Fruit fly (Drosophila melanogaster) whole organism, pupa: ENCODE measurements around the gene Tet.

ENCODE experiments used
- CG10348 ChIP-seq: fragments of 200-800 bp; sonication (Bioruptor generic); IDR thresholded peaks from 2 replicates; pipeline ENCODE4 v1.3.6; 2022; ENCODE audit warnings: missing biosample characterization, missing genetic modification characterization
- CG12605 ChIP-seq: fragments of 200-800 bp; sonication (Bioruptor generic); IDR thresholded peaks from 2 replicates; pipeline ENCODE4 v1.3.6; 2022; ENCODE audit warnings: missing biosample characterization, missing genetic modification characterization
- CG9948 ChIP-seq: fragments of 200-800 bp; sonication (Bioruptor generic); optimal IDR thresholded peaks from 2 replicates; lab custom pipeline; 2018; ENCODE audit warnings: missing biosample characterization, mild to moderate bottlenecking, missing genetic modification characterization, moderate library complexity
- D1 ChIP-seq: fragments of 200-800 bp; sonication (Bioruptor generic); optimal IDR thresholded peaks from 2 replicates; lab custom pipeline; 2018; ENCODE audit warnings: missing biosample characterization, mild to moderate bottlenecking, missing genetic modification characterization, moderate library complexity
- EcR ChIP-seq: fragments of 200-800 bp; sonication (Bioruptor generic); optimal IDR thresholded peaks from 3 replicates; lab custom pipeline; 2019; ENCODE audit warnings: missing biosample characterization, missing genetic modification characterization, mild to moderate bottlenecking, moderate library complexity, missing genetic modification reagents
- Ets98B ChIP-seq: fragments of 200-800 bp; sonication (Bioruptor generic); IDR thresholded peaks from 2 replicates; pipeline ENCODE4 v1.3.6; 2022; ENCODE audit warnings: missing biosample characterization, missing genetic modification characterization
- Pif1A ChIP-seq: fragments of 200-800 bp; sonication (Bioruptor generic); optimal IDR thresholded peaks from 3 replicates; lab custom pipeline; 2016; ENCODE audit warnings: missing biosample characterization, missing genetic modification characterization
- Pif1B ChIP-seq: fragments of 200-800 bp; sonication (Bioruptor generic); optimal IDR thresholded peaks from 3 replicates; lab custom pipeline; 2016; ENCODE audit warnings: missing biosample characterization, missing genetic modification characterization
- Snoo ChIP-seq: fragments of 200-800 bp; sonication (Bioruptor generic); optimal IDR thresholded peaks from 3 replicates; lab custom pipeline; 2017; ENCODE audit warnings: missing biosample characterization, mild to moderate bottlenecking, missing genetic modification characterization, inconsistent platforms
- gl ChIP-seq: fragments of 200-800 bp; sonication (Bioruptor generic); optimal IDR thresholded peaks from 2 replicates; lab custom pipeline; 2018; ENCODE audit warnings: missing biosample characterization, mild to moderate bottlenecking, missing genetic modification characterization
- rn ChIP-seq: fragments of 200-800 bp; sonication (Bioruptor generic); IDR thresholded peaks from 2 replicates; pipeline ENCODE4 v1.3.6; 2022; ENCODE audit warnings: missing biosample characterization, missing genetic modification characterization

DNA sequence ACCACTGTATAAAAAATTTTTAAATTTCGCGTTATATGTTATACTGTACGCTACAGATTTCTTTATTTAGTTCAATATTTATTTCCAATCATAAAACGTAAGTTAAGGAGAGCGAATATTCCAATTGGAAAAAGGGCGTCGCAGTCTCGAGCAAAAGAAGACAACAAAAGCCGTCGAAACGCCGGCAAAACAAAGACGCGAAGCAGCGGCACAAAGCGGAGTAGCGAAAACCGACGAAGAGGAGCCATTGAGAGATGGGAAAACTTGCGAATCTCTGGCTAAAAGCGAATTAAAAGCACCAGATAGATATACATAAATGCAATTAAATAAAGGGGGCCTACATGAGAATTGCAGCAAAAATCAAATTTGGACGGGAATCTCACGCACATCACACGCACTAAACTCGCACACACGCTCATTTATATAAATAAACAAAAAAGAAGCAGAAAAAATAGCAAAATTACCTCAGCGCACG, 113.1 kb downstream of the Tet start:
- TF ChIP-seq D1 (tag; lab: Kevin White, UChicago): no peak
- no peak for TF ChIP-seq Pif1A (GFP tag; lab: Kevin White, UChicago)
- TF ChIP-seq CG12605 (GFP tag; lab: Robert Waterston, UW): no peak
- TF ChIP-seq Ets98B (GFP tag; lab: Robert Waterston, UW): no peak
- no peak for TF ChIP-seq Pif1B (GFP tag; lab: Kevin White, UChicago)
- TF ChIP-seq CG9948 (tag; lab: Kevin White, UChicago): no peak
- TF ChIP-seq rn: no peak
- no peak for TF ChIP-seq EcR
- TF ChIP-seq gl (tag; lab: Kevin White, UChicago): no peak
- TF ChIP-seq CG10348 (GFP tag; lab: Robert Waterston, UW): no peak
- TF ChIP-seq Snoo: no peak
